Worm (Caenorhabditis elegans) whole organism, L1 larva: Measurements from ENCODE around the gene gadr-2.

Experiments
- C16A3.4 ChIP-seq: fragments of 150-350 bp; optimal IDR thresholded peaks from 2 replicates; lab custom pipeline; 2014; ENCODE audit warnings: missing biosample characterization, missing genetic modification characterization
- F16B12.6 ChIP-seq: fragments of 150-350 bp; optimal IDR thresholded peaks from 2 replicates; lab custom pipeline; 2014; ENCODE audit warnings: missing biosample characterization, missing genetic modification characterization
- aha-1 ChIP-seq: fragments of 150-350 bp; optimal IDR thresholded peaks from 2 replicates; lab custom pipeline; 2014; ENCODE audit warnings: missing biosample characterization, missing genetic modification characterization
- alr-1 ChIP-seq: fragments of 200-800 bp; sonication (Bioruptor generic); optimal IDR thresholded peaks from 2 replicates; lab custom pipeline; 2018; ENCODE audit warnings: borderline replicate concordance, mild to moderate bottlenecking, missing genetic modification characterization, missing compliant biosample characterization
- aly-2 ChIP-seq: fragments of 150-350 bp; optimal IDR thresholded peaks from 2 replicates; lab custom pipeline; 2014; ENCODE audit warnings: missing biosample characterization, missing genetic modification characterization
- blmp-1 ChIP-seq: fragments of 150-350 bp; optimal IDR thresholded peaks from 2 replicates; lab custom pipeline; 2014; ENCODE audit warnings: missing biosample characterization, missing genetic modification characterization
- ceh-63 ChIP-seq: fragments of 200-800 bp; sonication (Bioruptor generic); optimal IDR thresholded peaks from 2 replicates; lab custom pipeline; 2018; ENCODE audit warnings: mild to moderate bottlenecking, missing genetic modification characterization, missing compliant biosample characterization
- ceh-90 ChIP-seq: sonication (generic microtip); optimal IDR thresholded peaks from 2 replicates; lab custom pipeline; 2016; ENCODE audit warnings: missing genetic modification characterization, missing compliant biosample characterization
- ces-1 ChIP-seq: fragments of 150-350 bp; optimal IDR thresholded peaks from 2 replicates; lab custom pipeline; 2014; ENCODE audit warnings: missing biosample characterization, missing genetic modification reagents, missing genetic modification characterization
- dpl-1 ChIP-seq, 3 experiments: fragments of 150-350 bp in 2 of 3; sonication (generic microtip) in 1 of 3; optimal IDR thresholded peaks; 2 replicates each; lab custom pipeline; 2014 to 2017; ENCODE audit warnings: missing biosample characterization in 3 of 3, missing genetic modification characterization in 3 of 3, missing genetic modification reagents in 3 of 3
- dsc-1 ChIP-seq: sonication (generic microtip); optimal IDR thresholded peaks from 2 replicates; lab custom pipeline; 2016; ENCODE audit warnings: mild to moderate bottlenecking, missing genetic modification characterization, missing compliant biosample characterization
- efl-1 ChIP-seq, 4 experiments: fragments of 150-350 bp; optimal IDR thresholded peaks in 3 of 4; peaks in 1 of 4; 1 replicate in 1 of 4; 2 replicates in 3 of 4; lab custom pipeline; 2014; ENCODE audit warnings: missing biosample characterization in 2 of 4, missing genetic modification characterization in 2 of 4, missing genetic modification reagents in 2 of 4
- egl-13 ChIP-seq: sonication (generic microtip); optimal IDR thresholded peaks from 2 replicates; lab custom pipeline; 2016; ENCODE audit warnings: missing genotype, missing genetic modification reagents, missing genetic modification characterization, missing compliant biosample characterization
- elt-2 ChIP-seq: sonication (generic microtip); optimal IDR thresholded peaks from 2 replicates; lab custom pipeline; 2016; ENCODE audit warnings: missing genetic modification characterization, mild to moderate bottlenecking, inconsistent platforms, missing compliant biosample characterization, missing genetic modification reagents
- elt-3 ChIP-seq, 6 experiments: fragments of 150-350 bp in 1 of 6; sonication (generic microtip); optimal IDR thresholded peaks; 2 replicates each; lab custom pipeline; 2017 to 2018; ENCODE audit warnings: missing biosample characterization in 6 of 6, missing genetic modification characterization in 6 of 6, inconsistent platforms in 1 of 6
- fkh-8 ChIP-seq: sonication (generic microtip); optimal IDR thresholded peaks from 2 replicates; lab custom pipeline; 2016; ENCODE audit warnings: mild to moderate bottlenecking, missing genetic modification characterization, missing compliant biosample characterization
- fos-1 ChIP-seq: fragments of 150-350 bp; optimal IDR thresholded peaks from 2 replicates; lab custom pipeline; 2014; ENCODE audit warnings: missing biosample characterization, missing genetic modification characterization
- grh-1 ChIP-seq: fragments of 200-800 bp; sonication (Bioruptor generic); IDR thresholded peaks from 2 replicates; pipeline ENCODE4 v1.3.6; 2022; ENCODE audit warnings: missing genetic modification reagents, missing genetic modification characterization, missing compliant biosample characterization
- hlh-4 ChIP-seq: sonication (generic microtip); optimal IDR thresholded peaks from 2 replicates; lab custom pipeline; 2016; ENCODE audit warnings: mild to moderate bottlenecking, missing genetic modification characterization, missing compliant biosample characterization
- lin-14 ChIP-seq: fragments of 200-800 bp; sonication (Bioruptor generic); optimal IDR thresholded peaks from 2 replicates; lab custom pipeline; 2018; ENCODE audit warnings: mild to moderate bottlenecking, missing genetic modification characterization, moderate library complexity, missing compliant biosample characterization
- lin-35 ChIP-seq, 2 experiments: fragments of 150-350 bp; optimal IDR thresholded peaks; 2 replicates each; lab custom pipeline; 2014; ENCODE audit warnings: missing biosample characterization in 2 of 2, missing genetic modification characterization in 2 of 2, missing genetic modification reagents in 2 of 2
- lsy-2 ChIP-seq, 2 experiments: fragments of 150-350 bp; optimal IDR thresholded peaks; 2 replicates each; lab custom pipeline; 2014; ENCODE audit warnings: missing biosample characterization in 2 of 2, missing genetic modification characterization in 2 of 2
- mdl-1 ChIP-seq, 2 experiments: fragments of 150-350 bp; optimal IDR thresholded peaks; 2 replicates each; lab custom pipeline; 2014 to 2017; ENCODE audit warnings: missing biosample characterization in 2 of 2, missing genetic modification characterization in 2 of 2, inconsistent platforms in 1 of 2
- mep-1 ChIP-seq: fragments of 150-350 bp; optimal IDR thresholded peaks from 2 replicates; lab custom pipeline; 2014; ENCODE audit warnings: missing biosample characterization, missing genetic modification characterization
- nhr-11 ChIP-seq: fragments of 150-350 bp; optimal IDR thresholded peaks from 2 replicates; lab custom pipeline; 2014; ENCODE audit warnings: missing biosample characterization, missing genetic modification characterization
- nhr-19 ChIP-seq: fragments of 200-800 bp; sonication (Bioruptor generic); conservative IDR thresholded peaks from 2 replicates; pipeline ENCODE4 v1.3.6; 2022; ENCODE audit warnings: missing genetic modification characterization, missing compliant biosample characterization
- nhr-20 ChIP-seq: sonication (generic microtip); optimal IDR thresholded peaks from 2 replicates; lab custom pipeline; 2016; ENCODE audit warnings: mild to moderate bottlenecking, missing genetic modification characterization, missing compliant biosample characterization
- nhr-47 ChIP-seq: sonication (generic microtip); optimal IDR thresholded peaks from 2 replicates; lab custom pipeline; 2016; ENCODE audit warnings: mild to moderate bottlenecking, missing genetic modification characterization, moderate library complexity, missing compliant biosample characterization
- nhr-71 ChIP-seq: sonication (generic microtip); optimal IDR thresholded peaks from 2 replicates; lab custom pipeline; 2016; ENCODE audit warnings: mild to moderate bottlenecking, missing genetic modification characterization, moderate library complexity, missing compliant biosample characterization
- nhr-76 ChIP-seq: sonication (generic microtip); optimal IDR thresholded peaks from 2 replicates; lab custom pipeline; 2017; ENCODE audit warnings: missing biosample characterization, missing genetic modification characterization
- nhr-85 ChIP-seq: sonication (generic microtip); peaks from one replicate; lab custom pipeline; 2016; ENCODE audit warnings: missing genetic modification characterization, inconsistent platforms, missing compliant biosample characterization
- nhr-90 ChIP-seq: sonication (generic microtip); optimal IDR thresholded peaks from 2 replicates; lab custom pipeline; 2016; ENCODE audit warnings: mild to moderate bottlenecking, missing genetic modification characterization, missing compliant biosample characterization; ENCODE audit not compliant: poor library complexity
- pax-3 ChIP-seq: fragments of 200-800 bp; sonication (Bioruptor generic); optimal IDR thresholded peaks from 2 replicates; lab custom pipeline; 2018; ENCODE audit warnings: mild to moderate bottlenecking, missing genetic modification characterization, moderate library complexity, missing compliant biosample characterization
- snpc-4 ChIP-seq: fragments of 150-350 bp; optimal IDR thresholded peaks from 2 replicates; lab custom pipeline; 2014; ENCODE audit warnings: missing biosample characterization, missing genetic modification characterization
- snu-23 ChIP-seq: sonication (generic microtip); optimal IDR thresholded peaks from 2 replicates; lab custom pipeline; 2016; ENCODE audit warnings: missing genetic modification characterization, missing compliant biosample characterization
- sup-37 ChIP-seq: fragments of 200-800 bp; sonication (Bioruptor generic); optimal IDR thresholded peaks from 2 replicates; lab custom pipeline; 2018; ENCODE audit warnings: mild to moderate bottlenecking, missing genetic modification characterization, missing compliant biosample characterization
- tbx-2 ChIP-seq: sonication (generic microtip); optimal IDR thresholded peaks from 2 replicates; lab custom pipeline; 2016; ENCODE audit warnings: missing genetic modification characterization, missing compliant biosample characterization
- unc-130 ChIP-seq: fragments of 150-350 bp; optimal IDR thresholded peaks from 2 replicates; lab custom pipeline; 2017; ENCODE audit warnings: missing biosample characterization, missing genetic modification characterization, inconsistent platforms
- vab-15 ChIP-seq: sonication (generic microtip); optimal IDR thresholded peaks from 2 replicates; lab custom pipeline; 2017; ENCODE audit warnings: missing genotype, mild to moderate bottlenecking, missing genetic modification characterization, missing compliant biosample characterization
- zag-1 ChIP-seq: fragments of 150-350 bp; optimal IDR thresholded peaks from 2 replicates; lab custom pipeline; 2014; ENCODE audit warnings: missing biosample characterization, missing genetic modification characterization
- zip-4 ChIP-seq: fragments of 200-800 bp; sonication (Bioruptor generic); optimal IDR thresholded peaks from 2 replicates; lab custom pipeline; 2018; ENCODE audit warnings: mild to moderate bottlenecking, missing genetic modification characterization, moderate library complexity, missing compliant biosample characterization

gadr-2 gene

ce11 chrIV:9524849-9525460 is 40.0 kb upstream of the gadr-2 start, which contains the start of gene ndua-5 (continued):
- TF ChIP-seq lin-14: peak; percentile 49
- TF ChIP-seq, all 84 proteins: peak for 24

ce11 chrIV:9523139-9523538 is 38.2 kb upstream of the gadr-2 start:
- TF ChIP-seq nhr-71 (tag; lab: Kevin White, UChicago): no peak
- TF ChIP-seq nhr-76 (tag; lab: Kevin White, UChicago): no peak
- no peak for TF ChIP-seq ceh-63
- no peak for TF ChIP-seq elt-2 (tag; lab: Kevin White, UChicago)
- TF ChIP-seq lin-14: peak; percentile 27
- TF ChIP-seq blmp-1 (tag; lab: Kevin White, UChicago): no peak
- TF ChIP-seq nhr-20 (tag; lab: Kevin White, UChicago): no peak
- no peak for TF ChIP-seq mdl-1 (tag; optimal IDR thresholded peaks at IDR 0.05; lab: Kevin White, UChicago)
- no peak for TF ChIP-seq efl-1 (optimal IDR thresholded peaks at IDR 0.05; lab: Kevin White, UChicago)
- peak in 1 of 2 experiments; percentile 55 for TF ChIP-seq efl-1 (GFP tag; optimal IDR thresholded peaks at IDR 0.05 in 1 of 2; lab: Kevin White, UChicago)
- TF ChIP-seq sup-37: no peak
- TF ChIP-seq fos-1: no peak
- TF ChIP-seq dpl-1 (GFP tag; optimal IDR thresholded peaks at IDR 0.05; lab: Kevin White, UChicago): no peak
- TF ChIP-seq snpc-4 (tag; lab: Kevin White, UChicago): no peak
- no peak for TF ChIP-seq F16B12.6 (tag; lab: Kevin White, UChicago)
- TF ChIP-seq ceh-90 (tag; lab: Kevin White, UChicago): no peak
- TF ChIP-seq lsy-2 (tag; optimal IDR thresholded peaks at IDR 0.05; lab: Kevin White, UChicago): no peak
- TF ChIP-seq, all 84 proteins: peak for 2

- TF ChIP-seq hlh-4 (tag; lab: Kevin White, UChicago) (no peak), efl-1 (optimal IDR thresholded peaks at IDR 0.05; lab: Kevin White, UChicago) (no peak), efl-1 (GFP tag; optimal IDR thresholded peaks at IDR 0.05 in 1 of 2; lab: Kevin White, UChicago) (peak in 1 of 2 experiments; percentile 68), nhr-11 (tag; lab: Kevin White, UChicago) (no peak), pax-3 (tag; lab: Kevin White, UChicago) (peak; percentile 41), dsc-1 (tag; lab: Kevin White, UChicago) (peak; percentile 88), nhr-90 (no peak)
Observed at ce11 chrIV:9520629-9521028, 35.7 kb upstream of the gadr-2 start.

- no peak for TF ChIP-seq fos-1
Observed at ce11 chrIV:9518608-9519007, 33.7 kb upstream of the gadr-2 start, which contains the start of gene nlp-35. Gene nlp-35, minus strand, starts transcription at chrIV:9518926.

ce11 chrIV:9516831-9517230 is 31.9 kb upstream of the gadr-2 start, which contains the start of gene C33A12.19:
Gene C33A12.19, plus strand, starts transcription at chrIV:9516999.
- TF ChIP-seq fkh-8 (tag; lab: Kevin White, UChicago): no peak
- peak; percentile 3 for TF ChIP-seq C16A3.4 (tag; lab: Kevin White, UChicago)
- peak; percentile 46 for TF ChIP-seq snu-23 (GFP tag; lab: Kevin White, UChicago)
- TF ChIP-seq unc-130 (tag; lab: Kevin White, UChicago): no peak
- TF ChIP-seq nhr-85 (tag; lab: Kevin White, UChicago): peak; percentile 83
- peak; percentile 65 for TF ChIP-seq blmp-1 (tag; lab: Kevin White, UChicago)
- peak in 5 of 6 experiments; percentile 38 to 75 (median 62) for TF ChIP-seq elt-3 (tag; optimal IDR thresholded peaks at IDR 0.05; lab: Kevin White, UChicago)
- peak; percentile 28 for TF ChIP-seq tbx-2 (tag; lab: Kevin White, UChicago)
- TF ChIP-seq lin-14: peak; percentile 68
- TF ChIP-seq nhr-19 (GFP tag; lab: Robert Waterston, UW): peak; percentile 41
- peak in 1 of 2 experiments; percentile 50 for TF ChIP-seq lin-35 (GFP tag; optimal IDR thresholded peaks at IDR 0.05; lab: Kevin White, UChicago)
- TF ChIP-seq ces-1 (GFP tag; lab: Kevin White, UChicago): no peak
- TF ChIP-seq lsy-2 (tag; optimal IDR thresholded peaks at IDR 0.05; lab: Kevin White, UChicago): peak; percentile 20 to 70
- no peak for TF ChIP-seq aha-1
- TF ChIP-seq zip-4 (GFP tag; lab: Kevin White, UChicago): no peak
- no peak for TF ChIP-seq alr-1 (tag; lab: Kevin White, UChicago)
- no peak for TF ChIP-seq nhr-47 (tag; lab: Kevin White, UChicago)
- no peak for TF ChIP-seq aly-2 (tag; lab: Kevin White, UChicago)
- no peak for TF ChIP-seq mdl-1 (tag; optimal IDR thresholded peaks at IDR 0.05; lab: Kevin White, UChicago)
- peak; percentile 44 for TF ChIP-seq elt-2 (tag; lab: Kevin White, UChicago)
- TF ChIP-seq zag-1 (tag; lab: Kevin White, UChicago): no peak
- no peak for TF ChIP-seq efl-1 (optimal IDR thresholded peaks at IDR 0.05; lab: Kevin White, UChicago)
- peak in 1 of 2 experiments; percentile 90 for TF ChIP-seq efl-1 (GFP tag; optimal IDR thresholded peaks at IDR 0.05 in 1 of 2; lab: Kevin White, UChicago)
- peak; percentile 57 for TF ChIP-seq grh-1
- no peak for TF ChIP-seq dsc-1 (tag; lab: Kevin White, UChicago)
- peak; percentile 17 for TF ChIP-seq mep-1 (tag; lab: Kevin White, UChicago)
- TF ChIP-seq nhr-20 (tag; lab: Kevin White, UChicago): peak; percentile 75
- no peak for TF ChIP-seq vab-15 (tag; lab: Kevin White, UChicago)
- TF ChIP-seq nhr-71 (tag; lab: Kevin White, UChicago): peak; percentile 66
- TF ChIP-seq egl-13 (tag; lab: Kevin White, UChicago): no peak
- TF ChIP-seq nhr-90: peak; percentile 49
